Worm (Caenorhabditis elegans) whole organism, L3 larva: Measurements from ENCODE around the gene F11C1.7.

Source experiments
- aly-2 ChIP-seq: fragments of 150-350 bp; optimal IDR thresholded peaks from 2 replicates; lab custom pipeline; 2014; ENCODE audit warnings: missing biosample characterization, missing genetic modification characterization
- ama-1 ChIP-seq: fragments of 150-350 bp; optimal IDR thresholded peaks from 2 replicates; lab custom pipeline; 2018
- ceh-9 ChIP-seq: sonication (generic microtip); optimal IDR thresholded peaks from 2 replicates; lab custom pipeline; 2018; ENCODE audit warnings: missing biosample characterization, missing genetic modification characterization
- nfya-1 ChIP-seq: sonication (generic microtip); optimal IDR thresholded peaks from 2 replicates; lab custom pipeline; 2017; ENCODE audit warnings: missing genetic modification characterization, mild to moderate bottlenecking, missing compliant biosample characterization, antibody characterized with exemption, moderate library complexity; ENCODE audit not compliant: insufficient read depth
- nhr-25 ChIP-seq: sonication (generic microtip); optimal IDR thresholded peaks from 2 replicates; lab custom pipeline; 2017; ENCODE audit warnings: missing biosample characterization, missing genetic modification characterization
- nhr-43 ChIP-seq: sonication (generic microtip); optimal IDR thresholded peaks from 2 replicates; lab custom pipeline; 2016; ENCODE audit warnings: mild to moderate bottlenecking, missing genetic modification characterization, missing compliant biosample characterization; ENCODE audit not compliant: poor library complexity, severe bottlenecking
- snpc-4 ChIP-seq: fragments of 150-350 bp; optimal IDR thresholded peaks from 2 replicates; lab custom pipeline; 2014; ENCODE audit warnings: missing biosample characterization, missing genetic modification characterization
- unc-62 ChIP-seq: fragments of 150-350 bp; sonication (generic microtip); optimal IDR thresholded peaks from 4 replicates; lab custom pipeline; 2014; ENCODE audit warnings: missing biosample characterization, missing genetic modification reagents, missing genetic modification characterization
- ztf-11 ChIP-seq: fragments of 150-350 bp; optimal IDR thresholded peaks from 2 replicates; lab custom pipeline; 2014; ENCODE audit warnings: missing biosample characterization, missing genetic modification characterization

ce11 chrX:12999567-12999966, 10.4 kb downstream of the F11C1.7 start:
- TF ChIP-seq nhr-25 (tag; lab: Kevin White, UChicago), result peak; percentile 37
- TF ChIP-seq snpc-4 (tag; lab: Kevin White, UChicago), result no peak
- no peak for TF ChIP-seq ceh-9 (tag; lab: Kevin White, UChicago)
- no peak for TF ChIP-seq unc-62 (GFP tag; lab: Kevin White, UChicago)
- TF ChIP-seq ztf-11 (tag; lab: Kevin White, UChicago), result no peak
- TF ChIP-seq ama-1 (lab: Kevin White, UChicago), result no peak
- TF ChIP-seq nfya-1 (tag; lab: Kevin White, UChicago), result no peak
- no peak for TF ChIP-seq nhr-43
- no peak for TF ChIP-seq aly-2 (tag; lab: Kevin White, UChicago)
